Worm (Caenorhabditis elegans): ENCODE data around the gene srt-33.

srt-33 gene

DNA sequence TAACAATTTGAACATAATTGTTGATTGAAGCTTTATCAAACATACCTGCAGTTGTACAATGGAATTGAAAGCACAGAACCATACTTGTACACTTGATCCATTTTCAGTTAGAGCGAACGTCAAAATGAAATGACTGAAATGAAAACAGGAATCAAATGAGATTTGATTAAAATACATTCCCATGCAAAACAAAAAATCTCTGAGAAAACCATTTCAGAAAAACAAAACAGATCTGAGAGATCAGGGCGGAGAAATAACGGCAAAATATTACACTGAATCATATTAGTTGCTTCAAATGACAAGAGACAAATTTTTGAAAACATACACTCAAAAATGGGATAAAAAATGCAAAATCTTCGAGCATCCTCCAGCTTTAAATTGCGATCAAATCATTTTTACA, at the start of gene srt-33:
Gene srt-33 (minus strand): TSS at position 101 of the 400 bp plus-strand sequence.
- TF ChIP-seq lin-39 (tag; optimal IDR thresholded peaks at IDR 0.05) = no peak
- TF ChIP-seq Y55F3AM.14 (GFP tag; optimal IDR thresholded peaks at IDR 0.05) = no peak
- TF ChIP-seq unc-39 (tag; optimal IDR thresholded peaks at IDR 0.05) = no peak
- no peak for TF ChIP-seq ztf-4 (tag; optimal IDR thresholded peaks at IDR 0.05)
- no peak for TF ChIP-seq sma-3 (GFP tag; optimal IDR thresholded peaks at IDR 0.05)
- TF ChIP-seq dmd-4 (tag; optimal IDR thresholded peaks at IDR 0.05) = no peak
- no peak for TF ChIP-seq nhr-6 (tag; optimal IDR thresholded peaks at IDR 0.05)
- TF ChIP-seq unc-62 (GFP tag; optimal IDR thresholded peaks at IDR 0.05) = no peak
- no peak for TF ChIP-seq aly-2 (tag; optimal IDR thresholded peaks at IDR 0.05)
- no peak for TF ChIP-seq nhr-237 (tag; optimal IDR thresholded peaks at IDR 0.05)
- no peak for TF ChIP-seq gmeb-1 (tag; optimal IDR thresholded peaks at IDR 0.05)
- TF ChIP-seq nhr-23 (tag; optimal IDR thresholded peaks at IDR 0.05) = no peak
- no peak for TF ChIP-seq C34F6.9 (tag; optimal IDR thresholded peaks at IDR 0.05)
- no peak for TF ChIP-seq elt-1 (tag; optimal IDR thresholded peaks at IDR 0.05)

ce11 chrV:14328806-14329205, 49.1 kb upstream of the srt-33 start, which contains the start of gene pepm-1:
TSS of gene pepm-1 (plus strand) at chrV:14329106.
- no peak for TF ChIP-seq unc-39 (tag; optimal IDR thresholded peaks at IDR 0.05)
- TF ChIP-seq ceh-82 (tag; optimal IDR thresholded peaks at IDR 0.05) = no peak
- TF ChIP-seq zag-1 (tag; optimal IDR thresholded peaks at IDR 0.05) = no peak
- no peak for TF ChIP-seq lin-11 (tag; optimal IDR thresholded peaks at IDR 0.05)
- TF ChIP-seq nhr-77 (tag; optimal IDR thresholded peaks at IDR 0.05) = no peak
- TF ChIP-seq egl-27 (tag; optimal IDR thresholded peaks at IDR 0.05) = no peak
- no peak for TF ChIP-seq skn-1 (tag; optimal IDR thresholded peaks at IDR 0.05)
- TF ChIP-seq lsy-2 (tag; optimal IDR thresholded peaks at IDR 0.05) = no peak
- TF ChIP-seq lin-13 (GFP tag; optimal IDR thresholded peaks at IDR 0.05) = no peak
- TF ChIP-seq C34F6.9 (tag; optimal IDR thresholded peaks at IDR 0.05) = no peak
- no peak for TF ChIP-seq nhr-10 (tag; optimal IDR thresholded peaks at IDR 0.05)
- no peak for TF ChIP-seq lin-39 (tag; optimal IDR thresholded peaks at IDR 0.05)
- no peak for TF ChIP-seq peb-1 (tag; optimal IDR thresholded peaks at IDR 0.05)
- TF ChIP-seq ztf-11 (tag; optimal IDR thresholded peaks at IDR 0.05) = no peak
- TF ChIP-seq elt-3 (tag; optimal IDR thresholded peaks at IDR 0.05) = no peak

- TF ChIP-seq unc-39 (tag; optimal IDR thresholded peaks at IDR 0.05) = no peak
- no peak for TF ChIP-seq ZK546.5 (tag; optimal IDR thresholded peaks at IDR 0.05)
- no peak for TF ChIP-seq sma-9 (GFP tag; optimal IDR thresholded peaks at IDR 0.05)
- TF ChIP-seq sma-9 (tag; optimal IDR thresholded peaks at IDR 0.05) = no peak
These were observed 48.1 kb upstream of the srt-33 start, which contains the start of gene F47B8.5 for ce11 chrV:14327776-14328175. TSS of gene F47B8.5 (minus strand) at chrV:14327876.

DNA sequence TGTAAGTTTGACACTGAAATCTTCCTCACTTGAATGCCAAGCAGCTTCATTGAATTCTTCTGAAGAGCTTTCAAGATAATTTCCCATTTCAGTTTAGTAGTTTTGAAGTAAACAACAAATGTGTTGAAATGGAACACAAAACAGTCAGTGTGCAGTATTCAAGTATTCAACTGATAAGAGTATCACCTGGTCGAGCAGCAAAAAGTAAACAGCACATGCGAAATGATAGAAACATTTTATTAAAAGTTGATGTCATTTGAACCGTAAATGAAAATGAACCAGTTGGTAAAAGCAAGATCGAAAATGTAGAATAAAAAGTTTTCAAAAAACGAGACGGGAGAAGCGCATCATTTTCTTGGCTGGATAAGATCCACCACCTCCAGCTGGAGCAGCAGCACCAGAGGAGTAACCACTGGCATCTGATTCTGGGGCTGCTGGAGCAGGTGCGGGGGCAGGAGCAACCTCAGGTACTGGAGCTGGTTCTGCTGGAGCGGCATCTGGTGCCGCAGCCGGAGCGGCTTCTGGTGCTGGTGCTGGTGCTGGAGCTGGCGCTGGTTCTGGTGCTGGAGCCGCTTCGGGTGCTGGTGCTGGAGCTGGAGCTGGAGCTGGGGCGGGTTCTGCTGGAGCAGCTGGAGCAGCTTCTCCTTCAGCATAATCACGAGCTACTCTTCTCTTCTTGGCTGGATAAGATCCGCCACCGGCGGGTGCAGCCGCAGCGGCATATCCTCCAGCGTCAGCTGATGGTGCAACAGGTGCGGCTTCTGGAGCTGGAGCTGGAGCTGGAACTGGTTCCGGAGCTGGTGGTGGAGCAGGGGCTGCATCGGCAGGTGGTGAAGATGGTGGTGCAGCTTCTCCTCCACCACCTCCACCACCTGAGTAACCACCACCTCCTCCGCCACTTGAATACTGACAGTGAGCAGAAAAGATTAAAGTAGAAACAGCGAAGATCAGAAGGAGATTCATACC, 45.1 kb upstream of the srt-33 start, which contains the start of the genes F47B8.4 and F47B8.18:
Gene F47B8.4 (minus strand): TSS at position 172 of the 966 bp plus-strand sequence.
Gene F47B8.18 (minus strand): TSS at position 963 of the 966 bp plus-strand sequence.
- TF ChIP-seq fos-1 (tag; optimal IDR thresholded peaks at IDR 0.05) (peak; percentile 26), ztf-11 (tag; optimal IDR thresholded peaks at IDR 0.05) (no peak)

- TF ChIP-seq elt-3 (tag; optimal IDR thresholded peaks at IDR 0.05) (no peak), crh-2 (tag; optimal IDR thresholded peaks at IDR 0.05) (peak; percentile 56), elt-1 (tag; optimal IDR thresholded peaks at IDR 0.05) (no peak), nhr-129 (tag; optimal IDR thresholded peaks at IDR 0.05) (peak; percentile 65), lsy-2 (tag; optimal IDR thresholded peaks at IDR 0.05) (peak in 1 of 2 experiments; percentile 62), snpc-4 (tag; optimal IDR thresholded peaks at IDR 0.05) (peak; percentile 46), blmp-1 (tag; optimal IDR thresholded peaks at IDR 0.05; ENCODE audit: insufficient read depth) (no peak), lin-11 (tag; optimal IDR thresholded peaks at IDR 0.05) (no peak), peb-1 (tag; optimal IDR thresholded peaks at IDR 0.05) (no peak), C34F6.9 (tag; optimal IDR thresholded peaks at IDR 0.05) (peak; percentile 83), ztf-4 (tag; optimal IDR thresholded peaks at IDR 0.05) (no peak), lin-39 (tag; optimal IDR thresholded peaks at IDR 0.05) (no peak), F13H6.1 (tag; optimal IDR thresholded peaks at IDR 0.05) (peak; percentile 15), mdl-1 (tag; optimal IDR thresholded peaks at IDR 0.05) (no peak), nhr-12 (tag; optimal IDR thresholded peaks at IDR 0.05) (no peak), ZK546.5 (tag; optimal IDR thresholded peaks at IDR 0.05) (no peak), egl-27 (tag; optimal IDR thresholded peaks at IDR 0.05) (no peak), mab-5 (tag; optimal IDR thresholded peaks at IDR 0.05) (no peak), aly-2 (tag; optimal IDR thresholded peaks at IDR 0.05) (no peak), R02D3.7 (tag; optimal IDR thresholded peaks at IDR 0.05) (no peak), nhr-21 (tag; optimal IDR thresholded peaks at IDR 0.05) (no peak), skn-1 (tag; optimal IDR thresholded peaks at IDR 0.05) (no peak), alr-1 (tag; optimal IDR thresholded peaks at IDR 0.05) (no peak), Y55F3AM.14 (GFP tag; optimal IDR thresholded peaks at IDR 0.05) (no peak), sem-4 (tag; optimal IDR thresholded peaks at IDR 0.05) (peak; percentile 25), unc-55 (GFP tag; optimal IDR thresholded peaks at IDR 0.05) (peak; percentile 62), nhr-23 (tag; optimal IDR thresholded peaks at IDR 0.05) (no peak)
These were observed 43.1 kb upstream of the srt-33 start, which contains the start of gene F47B8.3 for ce11 chrV:14322743-14323142. TSS of gene F47B8.3 (minus strand) at chrV:14323003.

All from whole organism, L2 larva.